Fruit fly (Drosophila melanogaster) whole organism, embryonic: ENCODE results near the gene CG18180.

Source experiments
- BEAF-32 ChIP-seq: fragments of 200-800 bp; sonication (Bioruptor generic); optimal IDR thresholded peaks from 3 replicates; lab custom pipeline; 2017; ENCODE audit warnings: missing biosample characterization, missing genetic modification characterization, mild to moderate bottlenecking, moderate library complexity, missing genetic modification reagents
- CG11247 ChIP-seq: fragments of 200-800 bp; sonication (Bioruptor generic); IDR thresholded peaks from 2 replicates; pipeline ENCODE4 v1.3.6; 2022; ENCODE audit warnings: missing biosample characterization, missing genetic modification characterization
- CG13287 ChIP-seq: fragments of 200-800 bp; sonication (Bioruptor generic); IDR thresholded peaks from 2 replicates; pipeline ENCODE4 v1.3.6; 2022; ENCODE audit warnings: missing biosample characterization, missing genetic modification characterization; ENCODE audit not compliant: partially characterized antibody
- CG13624 ChIP-seq: fragments of 200-800 bp; sonication (Bioruptor generic); optimal IDR thresholded peaks from 2 replicates; lab custom pipeline; 2016; ENCODE audit warnings: missing biosample characterization, missing genetic modification characterization
- CG14860 ChIP-seq: fragments of 200-800 bp; sonication (Bioruptor generic); IDR thresholded peaks from 3 replicates; pipeline ENCODE4 v1.3.6; 2022; ENCODE audit warnings: missing biosample characterization, missing genetic modification characterization; ENCODE audit not compliant: partially characterized antibody
- CG1603 ChIP-seq: fragments of 200-800 bp; sonication (Bioruptor generic); optimal IDR thresholded peaks from 2 replicates; lab custom pipeline; 2019; ENCODE audit warnings: missing biosample characterization, mild to moderate bottlenecking, missing genetic modification characterization, moderate library complexity
- CG18619 ChIP-seq: fragments of 200-800 bp; sonication (Bioruptor generic); optimal IDR thresholded peaks from 3 replicates; lab custom pipeline; 2017; ENCODE audit warnings: missing biosample characterization, mild to moderate bottlenecking, missing genetic modification characterization
- CG2116 ChIP-seq: fragments of 200-800 bp; sonication (Bioruptor generic); optimal IDR thresholded peaks from 3 replicates; lab custom pipeline; 2018; ENCODE audit warnings: missing biosample characterization, mild to moderate bottlenecking, missing genetic modification characterization
- CG2129 ChIP-seq: fragments of 200-800 bp; sonication (Bioruptor generic); IDR thresholded peaks from 2 replicates; pipeline ENCODE4 v1.3.6; 2022; ENCODE audit warnings: missing biosample characterization, missing genetic modification characterization; ENCODE audit not compliant: partially characterized antibody
- CG30403 ChIP-seq: fragments of 200-800 bp; sonication (Bioruptor generic); optimal IDR thresholded peaks from 3 replicates; lab custom pipeline; 2016; ENCODE audit warnings: missing biosample characterization, missing genetic modification characterization
- CG34422 ChIP-seq: fragments of 200-800 bp; sonication (Bioruptor generic); IDR thresholded peaks from 3 replicates; pipeline ENCODE4 v1.3.6; 2022; ENCODE audit warnings: missing biosample characterization, missing genetic modification characterization
- CG42726 ChIP-seq: fragments of 200-800 bp; sonication (Bioruptor generic); IDR thresholded peaks from 2 replicates; pipeline ENCODE4 v1.3.6; 2022; ENCODE audit warnings: missing biosample characterization, missing genetic modification characterization; ENCODE audit not compliant: partially characterized antibody
- CG4328 ChIP-seq: fragments of 200-800 bp; sonication (Bioruptor generic); optimal IDR thresholded peaks from 3 replicates; lab custom pipeline; 2017; ENCODE audit warnings: missing biosample characterization, missing genetic modification reagents, missing genetic modification characterization
- CG4617 ChIP-seq: fragments of 200-800 bp; sonication (Bioruptor generic); optimal IDR thresholded peaks from 3 replicates; lab custom pipeline; 2016; ENCODE audit warnings: missing biosample characterization, missing genetic modification characterization, borderline replicate concordance
- CG6791 ChIP-seq: fragments of 200-800 bp; sonication (Bioruptor generic); IDR thresholded peaks from 3 replicates; pipeline ENCODE4 v1.3.6; 2022; ENCODE audit warnings: missing biosample characterization, missing genetic modification characterization; ENCODE audit not compliant: partially characterized antibody
- CG7271 ChIP-seq: fragments of 200-800 bp; sonication (Bioruptor generic); optimal IDR thresholded peaks from 2 replicates; lab custom pipeline; 2018; ENCODE audit warnings: missing biosample characterization, mild to moderate bottlenecking, missing genetic modification characterization, moderate library complexity
- CHES-1-like ChIP-seq: fragments of 200-800 bp; sonication (Bioruptor generic); optimal IDR thresholded peaks from 2 replicates; lab custom pipeline; 2016; ENCODE audit warnings: missing biosample characterization, missing genetic modification characterization
- CTCF ChIP-seq: fragments of 200-800 bp; sonication (Bioruptor generic); optimal IDR thresholded peaks from 2 replicates; lab custom pipeline; 2017; ENCODE audit warnings: missing biosample characterization, mild to moderate bottlenecking, missing genetic modification characterization, moderate library complexity
- Dbx ChIP-seq: fragments of 200-800 bp; sonication (Bioruptor generic); IDR thresholded peaks from 3 replicates; pipeline ENCODE4 v1.3.6; 2022; ENCODE audit warnings: missing biosample characterization, missing genetic modification characterization
- Dll ChIP-seq: fragments of 200-800 bp; sonication (Bioruptor generic); IDR thresholded peaks from 4 replicates; pipeline ENCODE4 v1.3.6; 2022; ENCODE audit warnings: missing biosample characterization, missing genetic modification characterization; ENCODE audit not compliant: partially characterized antibody
- E2f2 ChIP-seq: fragments of 200-800 bp; sonication (Bioruptor generic); IDR thresholded peaks from 2 replicates; pipeline ENCODE4 v1.3.6; 2022; ENCODE audit warnings: missing biosample characterization, missing genetic modification characterization
- Gug ChIP-seq: fragments of 200-800 bp; sonication (Bioruptor generic); IDR thresholded peaks from 4 replicates; pipeline ENCODE4 v1.3.6; 2022; ENCODE audit warnings: missing biosample characterization, missing genetic modification characterization
- HLH4C ChIP-seq: fragments of 200-800 bp; sonication (Bioruptor generic); IDR thresholded peaks from 3 replicates; pipeline ENCODE4 v1.3.6; 2022; ENCODE audit warnings: missing biosample characterization, missing genetic modification characterization; ENCODE audit not compliant: partially characterized antibody
- HmgZ ChIP-seq: fragments of 200-800 bp; sonication (Bioruptor generic); optimal IDR thresholded peaks from 2 replicates; lab custom pipeline; 2018; ENCODE audit warnings: missing biosample characterization, mild to moderate bottlenecking, missing genetic modification characterization
- Hmx ChIP-seq: fragments of 200-800 bp; sonication (Bioruptor generic); optimal IDR thresholded peaks from 2 replicates; lab custom pipeline; 2016; ENCODE audit warnings: missing biosample characterization, missing genetic modification characterization
- MESR4 ChIP-seq: fragments of 200-800 bp; sonication (Bioruptor generic); optimal IDR thresholded peaks from 2 replicates; lab custom pipeline; 2018; ENCODE audit warnings: missing biosample characterization, mild to moderate bottlenecking, missing genetic modification characterization, moderate library complexity
- Med ChIP-seq: fragments of 200-800 bp; sonication (Bioruptor generic); peaks from one replicate; lab custom pipeline; 2016; ENCODE audit warnings: missing biosample characterization, missing genetic modification characterization, mild to moderate bottlenecking, inconsistent platforms, moderate library complexity
- Meics ChIP-seq: fragments of 200-800 bp; sonication (Bioruptor generic); optimal IDR thresholded peaks from 2 replicates; lab custom pipeline; 2017; ENCODE audit warnings: missing biosample characterization, mild to moderate bottlenecking, missing genetic modification characterization
- Mrtf ChIP-seq: fragments of 200-800 bp; sonication (Bioruptor generic); IDR thresholded peaks from 3 replicates; pipeline ENCODE4 v1.3.6; 2022; ENCODE audit warnings: missing biosample characterization, missing genetic modification characterization
- Myb ChIP-seq: fragments of 200-800 bp; sonication (Bioruptor generic); optimal IDR thresholded peaks from 2 replicates; lab custom pipeline; 2016; ENCODE audit warnings: missing biosample characterization, missing genetic modification characterization
- Opbp ChIP-seq: fragments of 200-800 bp; sonication (Bioruptor generic); IDR thresholded peaks from 3 replicates; pipeline ENCODE4 v1.3.6; 2022; ENCODE audit warnings: missing biosample characterization, missing genetic modification characterization; ENCODE audit not compliant: partially characterized antibody
- Scr ChIP-seq: fragments of 200-800 bp; sonication (Bioruptor generic); IDR thresholded peaks from 2 replicates; pipeline ENCODE4 v1.3.6; 2022; ENCODE audit warnings: missing biosample characterization, missing genetic modification characterization; ENCODE audit not compliant: partially characterized antibody
- ato ChIP-seq: fragments of 200-800 bp; sonication (Bioruptor generic); IDR thresholded peaks from 2 replicates; pipeline ENCODE4 v1.3.6; 2022; ENCODE audit warnings: missing biosample characterization, missing genetic modification characterization; ENCODE audit not compliant: partially characterized antibody
- bbx ChIP-seq: fragments of 200-800 bp; sonication (Bioruptor generic); IDR thresholded peaks from 2 replicates; pipeline ENCODE4 v1.3.6; 2022; ENCODE audit warnings: missing biosample characterization, missing genetic modification characterization; ENCODE audit not compliant: partially characterized antibody
- bsh ChIP-seq, 2 experiments: fragments of 200-800 bp; sonication (Bioruptor generic); optimal IDR thresholded peaks; 2 replicates each; lab custom pipeline; 2017 to 2018; ENCODE audit warnings: mild to moderate bottlenecking in 2 of 2, missing biosample characterization in 2 of 2, missing genetic modification characterization in 2 of 2, moderate library complexity in 1 of 2
- cwo ChIP-seq: fragments of 200-800 bp; sonication (Bioruptor generic); optimal IDR thresholded peaks from 3 replicates; lab custom pipeline; 2017; ENCODE audit warnings: missing biosample characterization, missing genetic modification characterization, mild to moderate bottlenecking, moderate library complexity, missing genetic modification reagents
- gcm2 ChIP-seq: fragments of 200-800 bp; sonication (Bioruptor generic); optimal IDR thresholded peaks from 2 replicates; lab custom pipeline; 2016; ENCODE audit warnings: missing biosample characterization, missing genetic modification characterization
- gro ChIP-seq: fragments of 200-800 bp; sonication (Bioruptor generic); optimal IDR thresholded peaks from 2 replicates; lab custom pipeline; 2016; ENCODE audit warnings: missing biosample characterization, missing genetic modification characterization
- hb ChIP-seq: fragments of 200-800 bp; sonication (Bioruptor generic); IDR thresholded peaks from 3 replicates; pipeline ENCODE4 v1.3.6; 2022; ENCODE audit warnings: missing biosample characterization, missing genetic modification characterization; ENCODE audit not compliant: partially characterized antibody
- inv ChIP-seq: fragments of 200-800 bp; sonication (Bioruptor generic); IDR thresholded peaks from 2 replicates; pipeline ENCODE4 v1.3.6; 2022; ENCODE audit warnings: missing biosample characterization, missing genetic modification characterization; ENCODE audit not compliant: partially characterized antibody
- knrl ChIP-seq: fragments of 200-800 bp; sonication (Bioruptor generic); IDR thresholded peaks from 3 replicates; pipeline ENCODE4 v1.3.6; 2022; ENCODE audit warnings: missing biosample characterization, missing genetic modification characterization; ENCODE audit not compliant: partially characterized antibody
- mirr ChIP-seq: fragments of 200-800 bp; sonication (Bioruptor generic); optimal IDR thresholded peaks from 3 replicates; lab custom pipeline; 2018; ENCODE audit warnings: missing biosample characterization, mild to moderate bottlenecking, missing genetic modification characterization
- nerfin-2 ChIP-seq: fragments of 200-800 bp; sonication (Bioruptor generic); IDR thresholded peaks from 2 replicates; pipeline ENCODE4 v1.3.6; 2022; ENCODE audit warnings: missing biosample characterization, missing genetic modification characterization; ENCODE audit not compliant: partially characterized antibody
- pita ChIP-seq: fragments of 200-800 bp; sonication (Bioruptor generic); optimal IDR thresholded peaks from 2 replicates; lab custom pipeline; 2017; ENCODE audit warnings: missing biosample characterization, mild to moderate bottlenecking, missing genetic modification characterization
- ro ChIP-seq: fragments of 200-800 bp; sonication (Bioruptor generic); IDR thresholded peaks from 2 replicates; pipeline ENCODE4 v1.3.6; 2022; ENCODE audit warnings: missing biosample characterization, missing genetic modification characterization
- scrt ChIP-seq: fragments of 200-800 bp; sonication (Bioruptor generic); optimal IDR thresholded peaks from 2 replicates; lab custom pipeline; 2018; ENCODE audit warnings: missing biosample characterization, mild to moderate bottlenecking, missing genetic modification characterization, moderate library complexity
- unc-4 ChIP-seq: fragments of 200-800 bp; sonication (Bioruptor generic); IDR thresholded peaks from 2 replicates; pipeline ENCODE4 v1.3.6; 2022; ENCODE audit warnings: missing biosample characterization, missing genetic modification characterization; ENCODE audit not compliant: partially characterized antibody
- vvl ChIP-seq: fragments of 200-800 bp; sonication (Bioruptor generic); IDR thresholded peaks from 2 replicates; pipeline ENCODE4 v1.3.6; 2022; ENCODE audit warnings: missing biosample characterization, missing genetic modification characterization
- zfh1 ChIP-seq: fragments of 200-800 bp; sonication (Bioruptor generic); IDR thresholded peaks from 3 replicates; pipeline ENCODE4 v1.3.6; 2022; ENCODE audit warnings: missing biosample characterization, missing genetic modification characterization

The CG18180 gene

dm6 chr3L:9624014-9624413 is 16.8 kb upstream of the CG18180 start, which contains the start of gene CG3335 (continued):
- TF ChIP-seq knrl (GFP tag; lab: Robert Waterston, UW) = peak; percentile 68
- peak; percentile 16 for TF ChIP-seq CG2116
- TF ChIP-seq vvl (GFP tag; lab: Robert Waterston, UW) = no peak
- TF ChIP-seq ro (GFP tag; lab: Robert Waterston, UW) = no peak
- TF ChIP-seq pita (GFP tag; lab: Kevin White, UChicago) = no peak
- TF ChIP-seq ato (GFP tag; lab: Robert Waterston, UW) = peak; percentile 36
- peak; percentile 71 for TF ChIP-seq HLH4C (GFP tag; lab: Robert Waterston, UW)
- no peak for TF ChIP-seq Gug (GFP tag; lab: Robert Waterston, UW)
- TF ChIP-seq scrt (GFP tag; lab: Kevin White, UChicago) = no peak
- TF ChIP-seq CG1603 (tag; lab: Kevin White, UChicago) = no peak
- no peak for TF ChIP-seq CG4328 (GFP tag; lab: Kevin White, UChicago)
- TF ChIP-seq hb (GFP tag; lab: Robert Waterston, UW) = no peak
- TF ChIP-seq BEAF-32 (GFP tag; lab: Kevin White, UChicago) = peak; percentile 76
- TF ChIP-seq CG2129 (GFP tag; lab: Robert Waterston, UW) = peak; percentile 46; the same call in 1 of the 2 replicates
- TF ChIP-seq Dbx (GFP tag; lab: Robert Waterston, UW) = no peak
- TF ChIP-seq cwo (GFP tag; lab: Kevin White, UChicago) = peak; percentile 71
- peak; percentile 66; the same call in 1 of the 2 replicates for TF ChIP-seq nerfin-2
- TF ChIP-seq bbx (GFP tag; lab: Robert Waterston, UW) = peak; percentile 75
- no peak for TF ChIP-seq zfh1 (GFP tag; lab: Robert Waterston, UW)
- no peak for TF ChIP-seq Med
- peak; percentile 34 for TF ChIP-seq MESR4 (GFP tag; lab: Kevin White, UChicago)
- TF ChIP-seq inv = peak; percentile 62
- TF ChIP-seq CG42726 (GFP tag; lab: Robert Waterston, UW) = no peak
- peak; percentile 82 for TF ChIP-seq Dll (GFP tag; lab: Robert Waterston, UW)
- no peak for TF ChIP-seq CG18619
- TF ChIP-seq CTCF (GFP tag; lab: Kevin White, UChicago) = peak; percentile 34
- TF ChIP-seq Scr = peak; percentile 70
- no peak for TF ChIP-seq gro (GFP tag; lab: Kevin White, UChicago)
- peak; percentile 87 for TF ChIP-seq CG13287 (GFP tag; lab: Robert Waterston, UW)
- peak; percentile 38 for TF ChIP-seq Myb (GFP tag; lab: Kevin White, UChicago)
- peak; percentile 30 for TF ChIP-seq HmgZ (tag; lab: Kevin White, UChicago)
- TF ChIP-seq CG34422 = peak; percentile 13; the same call in 1 of the 3 replicates
- TF ChIP-seq Mrtf (GFP tag; lab: Robert Waterston, UW) = no peak
- TF ChIP-seq Meics = no peak
- peak; percentile 79; the same call in 2 of the 3 replicates for TF ChIP-seq Opbp
- no peak for TF ChIP-seq CG11247 (GFP tag; lab: Robert Waterston, UW)
- TF ChIP-seq mirr (GFP tag; lab: Kevin White, UChicago) = no peak
- peak; percentile 14 for TF ChIP-seq CHES-1-like (GFP tag; lab: Kevin White, UChicago)
- no peak for TF ChIP-seq bsh (GFP tag; optimal IDR thresholded peaks at IDR 0.05; lab: Kevin White, UChicago)
- peak; percentile 24 for TF ChIP-seq CG4617 (GFP tag; lab: Kevin White, UChicago)
- peak; percentile 61 for TF ChIP-seq E2f2 (GFP tag; lab: Robert Waterston, UW)
- TF ChIP-seq Hmx (GFP tag; lab: Kevin White, UChicago) = no peak
- peak; percentile 76 for TF ChIP-seq unc-4 (GFP tag; lab: Robert Waterston, UW)
- peak; percentile 72 for TF ChIP-seq CG6791 (GFP tag; lab: Robert Waterston, UW)
- no peak for TF ChIP-seq CG30403 (GFP tag; lab: Kevin White, UChicago)
- no peak for TF ChIP-seq gcm2 (GFP tag; lab: Kevin White, UChicago)
- TF ChIP-seq CG13624 = no peak
- peak; percentile 62; the same call in 2 of the 3 replicates for TF ChIP-seq CG14860 (GFP tag; lab: Robert Waterston, UW)
- no peak for TF ChIP-seq CG7271 (tag; lab: Kevin White, UChicago)
